Fruit fly (Drosophila melanogaster) S2 (cell line): Measurements from ENCODE around the gene CG13407.

ENCODE experiments used
- CG8478 ChIP-seq: fragments of >200 bp; optimal IDR thresholded peaks from 2 replicates; lab custom pipeline; 2018
- CTCF ChIP-seq, 2 experiments: fragments of >200 bp; optimal IDR thresholded peaks; 2 replicates each; lab custom pipeline; 2018

Gene CG13407

DNA sequence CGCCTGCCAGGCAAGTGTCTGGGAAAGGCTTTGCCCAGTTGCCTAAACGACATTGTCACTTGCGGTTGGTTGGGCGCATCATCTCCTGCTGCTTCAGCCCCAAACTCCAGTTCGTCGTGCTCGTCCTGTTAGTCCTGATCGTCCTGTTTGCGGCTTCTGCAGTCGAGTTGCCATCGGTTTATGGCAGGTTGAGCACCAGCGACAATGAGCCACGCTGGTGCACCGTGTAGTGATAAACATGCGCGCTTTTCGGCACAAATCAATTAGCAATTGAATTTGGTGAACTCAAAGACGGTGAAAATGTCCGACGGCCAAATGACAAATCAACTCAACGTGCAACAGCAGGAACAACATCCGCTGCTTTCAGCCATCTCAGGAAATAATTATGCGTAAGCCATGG, at the start of gene CG13407:
Gene CG13407, plus strand, starts transcription at position 301 of the 400 bp plus-strand sequence.
- no peak for TF ChIP-seq CTCF (optimal IDR thresholded peaks at IDR 0.05; lab: Kevin White, UChicago)
- TF ChIP-seq CG8478 (lab: Kevin White, UChicago): no peak

DNA sequence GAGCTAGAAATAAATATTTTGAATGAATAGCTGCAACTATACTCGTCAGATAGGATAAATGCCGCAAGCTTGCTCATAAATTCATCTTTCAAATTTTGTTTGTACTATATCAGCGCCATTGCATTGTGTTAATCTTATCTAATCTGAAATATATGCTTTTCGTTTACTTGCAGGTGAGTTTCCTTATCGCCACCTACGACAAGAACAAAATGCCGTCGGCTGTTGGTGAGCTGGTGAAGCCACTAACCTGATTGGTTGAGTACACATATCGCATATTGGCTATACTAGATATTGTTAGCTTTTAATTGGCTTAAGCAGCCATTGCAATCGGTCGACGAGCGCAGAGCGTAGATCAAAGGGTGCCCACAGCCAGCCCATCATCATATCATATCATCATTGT, 49.5 kb upstream of the CG13407 start:
- TF ChIP-seq CTCF (optimal IDR thresholded peaks at IDR 0.05; lab: Kevin White, UChicago) (no peak), CG8478 (lab: Kevin White, UChicago) (no peak)

DNA sequence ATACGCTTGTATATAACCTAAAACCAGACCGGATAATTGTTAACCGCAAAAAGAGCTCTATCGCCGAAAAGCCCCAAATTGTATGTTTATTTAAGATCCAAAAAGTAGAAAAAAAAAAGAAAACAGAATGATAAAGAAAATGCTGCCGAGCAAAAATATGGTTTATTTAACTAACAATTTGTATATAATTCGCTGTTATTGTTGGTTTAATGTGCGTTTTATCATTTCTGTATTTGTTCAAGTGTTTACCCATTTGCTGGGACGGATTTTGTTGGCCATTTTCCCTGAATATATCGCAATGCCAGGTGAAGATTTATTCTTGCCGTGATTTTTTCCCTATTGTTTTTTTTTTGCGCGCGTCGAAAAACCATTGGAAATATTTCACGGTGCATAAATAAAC, 46.1 kb upstream of the CG13407 start:
- TF ChIP-seq CTCF (optimal IDR thresholded peaks at IDR 0.05; lab: Kevin White, UChicago) (no peak), CG8478 (lab: Kevin White, UChicago) (no peak)

DNA sequence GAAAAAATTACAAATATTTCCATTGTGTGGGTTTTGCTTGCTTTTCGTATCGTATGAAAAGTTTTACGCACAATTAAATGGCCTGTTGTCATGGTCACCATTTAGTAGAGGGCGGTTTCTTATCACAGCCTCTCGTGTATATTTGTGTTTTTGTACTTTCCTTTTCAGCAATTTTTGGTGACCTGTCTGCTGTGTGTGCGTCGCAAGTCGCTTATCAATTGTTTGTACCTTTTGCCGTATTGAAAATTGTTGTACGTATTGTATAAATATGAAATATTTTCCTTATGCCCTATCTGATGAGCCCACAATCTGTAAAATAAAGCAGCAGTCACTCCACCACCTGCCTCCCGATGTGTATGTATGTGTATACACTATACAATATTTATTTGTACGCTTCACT, 36.8 kb upstream of the CG13407 start:
- TF ChIP-seq CG8478 (lab: Kevin White, UChicago): no peak
- no peak for TF ChIP-seq CTCF (optimal IDR thresholded peaks at IDR 0.05; lab: Kevin White, UChicago)

DNA sequence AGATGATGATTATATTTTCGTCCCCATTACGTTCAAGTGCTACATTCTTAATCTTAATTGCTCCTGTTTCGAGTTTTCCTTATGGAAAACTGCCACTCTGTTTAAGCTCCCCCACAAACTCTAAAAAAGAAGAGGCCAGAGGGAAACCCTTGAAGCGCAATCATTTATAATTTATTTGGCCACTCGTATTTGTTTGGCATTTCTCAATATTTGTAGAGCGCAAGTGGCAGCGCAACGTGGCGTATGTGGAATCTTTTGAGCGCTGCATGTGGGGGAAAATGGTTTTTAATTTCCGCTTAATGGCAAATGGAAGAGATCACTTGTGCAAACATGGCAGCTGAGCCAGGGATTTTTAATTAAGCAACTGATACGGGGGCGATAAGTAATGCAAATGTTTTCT, 36.0 kb upstream of the CG13407 start:
- no peak for TF ChIP-seq CTCF (optimal IDR thresholded peaks at IDR 0.05; lab: Kevin White, UChicago)
- no peak for TF ChIP-seq CG8478 (lab: Kevin White, UChicago)

DNA sequence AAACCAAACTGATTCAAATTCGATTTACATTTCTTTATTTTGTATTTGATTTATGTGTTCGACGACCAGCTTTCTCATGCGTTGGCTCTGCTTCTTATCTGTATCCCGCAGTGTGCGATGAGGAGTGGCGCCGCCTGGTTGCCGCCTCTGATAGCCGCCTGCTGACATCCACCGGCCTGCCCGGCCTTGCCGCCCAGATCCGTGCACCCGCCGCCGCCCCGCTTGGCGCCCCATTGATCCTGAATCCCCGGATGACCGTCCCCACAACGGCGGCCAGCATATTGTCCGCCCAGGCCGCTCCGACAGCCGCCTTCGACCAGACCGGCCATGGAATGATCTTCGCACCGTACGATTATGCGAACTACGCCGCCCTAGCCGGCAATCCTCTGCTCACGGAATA, 31.6 kb upstream of the CG13407 start:
- TF ChIP-seq CTCF (optimal IDR thresholded peaks at IDR 0.05; lab: Kevin White, UChicago): no peak
- TF ChIP-seq CG8478 (lab: Kevin White, UChicago): no peak

DNA sequence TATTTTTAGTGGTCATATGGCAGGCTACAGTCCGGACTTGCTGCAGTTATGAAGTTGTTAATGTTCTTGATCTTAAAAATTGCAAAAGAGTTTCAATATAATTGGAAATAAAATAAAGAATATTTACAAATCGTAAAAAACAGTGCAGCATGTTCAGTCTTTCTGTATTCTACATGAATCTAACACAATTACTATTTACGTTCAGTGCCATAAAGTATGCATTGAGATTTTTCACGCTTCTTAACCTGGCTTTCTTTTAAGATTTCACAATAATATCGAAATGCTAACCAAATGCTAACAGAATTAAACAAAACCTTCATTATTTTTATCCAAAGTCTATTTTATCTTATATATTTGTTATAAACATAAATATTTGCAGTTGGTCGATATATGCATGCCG, 30.7 kb upstream of the CG13407 start:
- TF ChIP-seq CTCF (optimal IDR thresholded peaks at IDR 0.05; lab: Kevin White, UChicago): no peak
- TF ChIP-seq CG8478 (lab: Kevin White, UChicago): no peak

DNA sequence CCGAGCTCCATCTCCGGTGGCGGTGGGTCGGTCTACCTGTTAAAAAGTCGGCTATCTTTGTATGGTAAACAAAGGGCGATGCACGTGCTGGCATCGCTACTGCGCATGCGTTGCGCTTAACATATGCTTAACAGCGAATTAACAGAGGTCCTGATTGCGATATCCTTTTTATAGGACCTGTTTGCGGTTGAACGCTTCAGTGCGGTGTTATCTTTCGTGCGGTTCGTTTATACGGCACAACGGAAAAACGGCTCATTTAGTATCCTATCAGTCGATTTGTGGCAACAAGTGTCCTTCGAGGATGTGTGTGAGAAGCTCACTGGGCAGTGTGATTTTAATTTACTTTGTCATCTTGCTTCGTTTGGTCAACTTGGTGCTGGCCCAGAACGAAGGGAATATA, 23.1 kb upstream of the CG13407 start, which contains the start of gene CG13408:
Gene CG13408, plus strand, starts transcription at position 222 of the 400 bp plus-strand sequence.
- TF ChIP-seq CG8478 (lab: Kevin White, UChicago) (no peak), CTCF (optimal IDR thresholded peaks at IDR 0.05; lab: Kevin White, UChicago) (no peak)

DNA sequence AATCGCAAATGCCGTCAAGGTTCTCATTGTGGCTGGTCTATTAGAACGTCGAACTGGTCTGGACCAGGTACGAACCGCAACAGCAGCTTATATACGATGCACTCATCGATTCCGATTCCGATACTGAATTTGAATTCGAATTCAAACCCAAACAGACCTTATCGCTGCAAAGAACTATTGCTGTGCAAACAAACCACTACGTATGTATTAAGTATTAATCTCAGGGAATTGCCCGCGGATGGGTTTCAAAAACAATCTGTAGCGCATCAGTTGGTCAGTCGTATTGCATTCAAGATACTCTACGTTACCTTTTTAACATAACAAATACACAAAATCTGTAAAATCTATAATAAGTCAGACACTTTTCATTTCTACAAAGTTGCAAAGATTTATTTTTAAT, 16.9 kb upstream of the CG13407 start, which contains the start of gene BomT3:
Gene BomT3, minus strand, starts transcription at position 101 of the 400 bp plus-strand sequence.
- no peak for TF ChIP-seq CTCF (optimal IDR thresholded peaks at IDR 0.05; lab: Kevin White, UChicago)
- TF ChIP-seq CG8478 (lab: Kevin White, UChicago): no peak

DNA sequence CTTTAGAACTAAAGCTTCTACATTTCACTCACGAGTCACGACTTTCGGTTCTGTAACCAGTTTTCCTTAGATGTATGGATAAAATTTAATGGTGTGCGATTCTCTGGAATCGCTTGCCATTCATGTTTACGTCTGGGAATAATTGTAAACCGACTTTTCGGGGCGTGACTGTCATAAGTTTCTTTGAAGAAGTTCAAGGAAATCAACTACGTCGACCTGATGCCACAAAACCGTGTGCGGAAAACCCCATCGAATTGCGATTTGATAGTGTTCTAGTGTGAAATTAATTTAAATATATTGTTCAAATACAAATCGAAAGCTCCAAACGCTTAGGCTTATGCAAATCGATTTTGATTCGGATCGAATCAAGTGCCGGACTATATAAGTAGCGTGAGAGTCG, 16.4 kb upstream of the CG13407 start, which contains the start of gene BomBc3:
Gene BomBc3, plus strand, starts transcription at position 301 of the 400 bp plus-strand sequence.
- no peak for TF ChIP-seq CG8478 (lab: Kevin White, UChicago)
- no peak for TF ChIP-seq CTCF (optimal IDR thresholded peaks at IDR 0.05; lab: Kevin White, UChicago)

DNA sequence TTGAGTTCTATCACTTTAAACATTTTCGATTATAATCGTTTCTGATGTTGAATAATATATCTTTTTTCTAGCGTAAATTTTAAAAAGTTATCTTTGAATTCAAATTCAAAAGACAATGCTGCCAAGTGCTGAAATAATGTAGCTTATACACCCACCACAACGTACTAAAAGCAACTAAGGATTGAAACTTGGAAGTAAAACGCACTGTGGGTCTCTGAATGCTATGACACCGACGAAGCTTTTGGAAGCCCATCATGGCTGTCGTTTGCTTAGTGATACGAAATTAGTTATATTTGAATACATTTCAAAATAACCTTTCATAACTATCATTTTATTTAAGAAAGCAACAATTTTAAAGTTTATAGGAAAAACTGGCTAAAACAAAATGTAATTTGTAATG, 9.3 kb upstream of the CG13407 start:
- TF ChIP-seq CG8478 (lab: Kevin White, UChicago) (no peak), CTCF (optimal IDR thresholded peaks at IDR 0.05; lab: Kevin White, UChicago) (peak; percentile 19 to 51)

DNA sequence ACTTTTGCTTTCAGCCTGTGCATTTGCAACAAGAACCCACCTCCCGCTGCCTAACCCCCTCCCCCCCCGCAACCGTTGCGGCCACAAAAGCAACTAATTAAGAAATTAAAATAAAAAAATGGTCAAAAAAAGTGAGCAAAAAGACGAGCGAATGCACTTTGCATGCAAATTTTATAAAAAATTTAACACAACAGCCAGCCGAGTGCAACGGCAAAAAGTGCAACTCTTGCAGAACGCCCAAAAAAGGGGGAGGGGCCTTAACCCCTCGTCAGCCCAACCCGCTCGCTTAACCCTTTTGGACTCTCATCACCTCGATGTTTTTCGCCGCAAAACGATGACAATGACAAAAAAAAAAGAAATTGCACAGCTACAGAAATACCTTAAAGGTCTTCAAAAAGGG, 6.3 kb upstream of the CG13407 start:
- TF ChIP-seq CG8478 (lab: Kevin White, UChicago) (no peak), CTCF (optimal IDR thresholded peaks at IDR 0.05; lab: Kevin White, UChicago) (no peak)

DNA sequence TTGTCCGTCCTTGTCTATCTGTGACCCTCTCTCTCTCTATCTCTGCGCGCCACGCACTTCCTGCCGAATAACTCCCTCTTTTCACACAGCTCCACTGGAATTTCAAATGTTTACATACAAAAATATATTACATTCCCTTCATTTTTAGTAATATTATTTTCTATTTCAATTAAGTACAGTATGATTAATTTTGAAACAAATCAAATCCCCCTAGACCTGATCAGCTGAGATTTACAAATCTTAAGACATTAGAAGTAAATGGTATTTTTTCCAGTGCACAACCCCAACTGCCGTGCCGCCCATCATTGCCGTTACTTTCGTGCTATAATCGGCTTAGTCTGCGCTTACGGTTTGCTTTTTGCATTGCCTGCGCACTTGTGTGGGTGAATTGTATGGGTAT, 5.1 kb downstream of the CG13407 start:
- TF ChIP-seq CG8478 (lab: Kevin White, UChicago): no peak
- TF ChIP-seq CTCF (optimal IDR thresholded peaks at IDR 0.05; lab: Kevin White, UChicago): no peak

DNA sequence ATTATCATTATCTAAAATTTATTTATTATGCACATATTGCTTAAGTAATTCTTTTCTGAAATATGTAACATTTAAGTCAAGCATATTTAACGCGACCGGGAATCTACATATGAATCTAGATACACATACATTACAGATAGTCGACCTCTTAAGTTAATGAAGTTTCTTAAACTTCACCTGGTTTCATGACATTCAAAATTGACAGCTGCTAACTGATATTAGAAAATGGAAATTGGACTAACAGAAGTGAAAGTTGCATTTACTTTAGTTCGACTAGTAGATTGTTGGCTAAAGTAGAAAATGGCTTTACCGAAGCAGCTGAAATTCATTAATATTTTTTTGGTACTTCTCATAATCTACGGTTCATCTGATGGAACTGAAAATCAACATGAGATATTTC, 9.9 kb downstream of the CG13407 start, which contains the start of gene Ir94a:
Gene Ir94a, plus strand, starts transcription at position 301 of the 400 bp plus-strand sequence.
- TF ChIP-seq CTCF (optimal IDR thresholded peaks at IDR 0.05; lab: Kevin White, UChicago) (no peak), CG8478 (lab: Kevin White, UChicago) (no peak)

DNA sequence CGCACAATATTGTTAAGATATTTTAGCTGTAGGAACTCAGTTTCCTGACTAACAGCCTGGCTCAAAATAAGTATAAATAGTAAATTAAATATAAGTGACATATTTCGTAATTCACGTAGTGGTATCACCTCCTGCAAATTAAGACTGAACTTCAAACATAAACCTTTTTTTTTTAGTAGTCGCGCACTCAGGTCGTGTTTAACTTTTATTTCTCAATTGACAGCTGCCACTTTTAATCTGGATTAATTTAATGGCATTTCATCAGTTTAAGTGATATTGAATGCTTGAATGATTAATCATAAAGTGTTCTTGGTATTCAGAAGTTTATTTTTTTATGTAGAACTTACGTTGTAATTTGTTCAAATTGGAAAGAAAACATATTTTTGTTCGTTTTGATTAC, 13.9 kb downstream of the CG13407 start, which contains the start of gene Ir94b:
Gene Ir94b, minus strand, starts transcription at position 101 of the 400 bp plus-strand sequence.
- no peak for TF ChIP-seq CTCF (optimal IDR thresholded peaks at IDR 0.05; lab: Kevin White, UChicago)
- TF ChIP-seq CG8478 (lab: Kevin White, UChicago): no peak

DNA sequence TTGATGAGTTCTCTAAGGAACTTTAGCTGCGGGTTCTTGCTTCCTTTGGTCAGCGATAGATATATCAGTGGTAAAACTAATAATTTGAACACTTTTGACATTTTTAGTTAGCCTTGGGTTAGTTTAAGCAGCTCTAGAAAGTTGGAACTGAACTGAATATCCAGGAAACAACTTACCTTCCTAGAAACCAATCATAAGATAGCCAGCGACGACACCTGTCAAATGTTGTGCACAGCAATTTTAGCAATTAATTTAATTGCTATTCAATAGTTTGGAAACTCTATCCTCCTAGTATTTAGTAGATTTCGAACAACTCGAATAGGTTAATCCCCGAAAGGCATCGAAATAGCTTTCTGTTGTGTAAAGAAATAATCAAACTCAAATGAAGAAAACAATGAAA, 16.1 kb downstream of the CG13407 start, which contains the start of gene Ir94c:
Gene Ir94c, minus strand, starts transcription at position 101 of the 400 bp plus-strand sequence.
- TF ChIP-seq CTCF (optimal IDR thresholded peaks at IDR 0.05; lab: Kevin White, UChicago) (no peak), CG8478 (lab: Kevin White, UChicago) (no peak)
